Worm (Caenorhabditis elegans) whole organism, L4 larva: ENCODE data around the gene cdk-12.

Experiments
- F37D6.2 ChIP-seq: sonication (generic microtip); optimal IDR thresholded peaks from 2 replicates; lab custom pipeline; 2016; ENCODE audit warnings: mild to moderate bottlenecking, missing genetic modification characterization, missing compliant biosample characterization
- R02D3.7 ChIP-seq: fragments of 150-350 bp; sonication (generic microtip); optimal IDR thresholded peaks from 3 replicates; lab custom pipeline; 2014; ENCODE audit warnings: missing biosample characterization, missing genetic modification characterization
- T26A8.4 ChIP-seq: fragments of 200-800 bp; sonication (Bioruptor generic); IDR thresholded peaks from 2 replicates; pipeline ENCODE4 v1.3.6; 2022; ENCODE audit warnings: missing genetic modification characterization, missing compliant biosample characterization
- Y105C5A.15 ChIP-seq: fragments of 200-800 bp; sonication (Bioruptor generic); IDR thresholded peaks from 2 replicates; pipeline ENCODE4 v1.3.6; 2022; ENCODE audit warnings: missing genetic modification characterization, missing compliant biosample characterization
- Y5F2A.4 ChIP-seq: fragments of 200-800 bp; sonication (Bioruptor generic); optimal IDR thresholded peaks from 2 replicates; lab custom pipeline; 2018; ENCODE audit warnings: mild to moderate bottlenecking, missing genetic modification characterization, missing compliant biosample characterization
- Y75B8A.6 ChIP-seq: fragments of 200-800 bp; sonication (Bioruptor generic); IDR thresholded peaks from 2 replicates; pipeline ENCODE4 v1.3.6; 2022; ENCODE audit warnings: missing genetic modification reagents, missing genetic modification characterization, missing compliant biosample characterization
- aly-2 ChIP-seq: sonication (generic microtip); optimal IDR thresholded peaks from 2 replicates; lab custom pipeline; 2018; ENCODE audit warnings: missing biosample characterization, missing genetic modification characterization
- ama-1 ChIP-seq: fragments of 150-350 bp; optimal IDR thresholded peaks from 2 replicates; lab custom pipeline; 2014; ENCODE audit warnings: inconsistent platforms, mixed read lengths
- arid-1 ChIP-seq: fragments of 200-800 bp; sonication (Bioruptor generic); conservative IDR thresholded peaks from 2 replicates; pipeline ENCODE4 v1.3.6; 2022; ENCODE audit warnings: missing genetic modification reagents, missing genetic modification characterization, missing compliant biosample characterization
- ceh-28 ChIP-seq: fragments of 150-350 bp; optimal IDR thresholded peaks from 2 replicates; lab custom pipeline; 2014; ENCODE audit warnings: missing biosample characterization, missing genetic modification reagents, missing genetic modification characterization
- ceh-44 ChIP-seq: fragments of 200-800 bp; sonication (Bioruptor generic); IDR thresholded peaks from 2 replicates; pipeline ENCODE4 v1.3.6; 2022; ENCODE audit warnings: missing genetic modification reagents, missing genetic modification characterization, missing compliant biosample characterization
- ces-1 ChIP-seq: fragments of 150-350 bp; sonication (generic microtip); optimal IDR thresholded peaks from 4 replicates; lab custom pipeline; 2014; ENCODE audit warnings: missing biosample characterization, missing genetic modification reagents, missing genetic modification characterization
- cey-2 ChIP-seq: sonication (generic microtip); optimal IDR thresholded peaks from 3 replicates; lab custom pipeline; 2017; ENCODE audit warnings: missing genetic modification characterization, mild to moderate bottlenecking, missing compliant biosample characterization, antibody characterized with exemption, borderline replicate concordance; ENCODE audit not compliant: insufficient read depth
- dmd-9 ChIP-seq: fragments of 200-800 bp; sonication (Bioruptor generic); IDR thresholded peaks from 2 replicates; pipeline ENCODE4 v1.3.6; 2022; ENCODE audit warnings: missing genetic modification reagents, missing genetic modification characterization, missing compliant biosample characterization
- dpl-1 ChIP-seq: fragments of 150-350 bp; optimal IDR thresholded peaks from 2 replicates; lab custom pipeline; 2014; ENCODE audit warnings: missing biosample characterization, missing genetic modification reagents, missing genetic modification characterization
- dve-1 ChIP-seq: sonication (generic microtip); optimal IDR thresholded peaks from 2 replicates; lab custom pipeline; 2017; ENCODE audit warnings: antibody characterized with exemption, mild to moderate bottlenecking, missing genetic modification characterization, missing compliant biosample characterization; ENCODE audit not compliant: insufficient read depth
- fos-1 ChIP-seq: fragments of 150-350 bp; optimal IDR thresholded peaks from 2 replicates; lab custom pipeline; 2014; ENCODE audit warnings: missing biosample characterization, missing genetic modification characterization
- hlh-11 ChIP-seq: fragments of 200-800 bp; sonication (Bioruptor generic); optimal IDR thresholded peaks from 2 replicates; lab custom pipeline; 2018; ENCODE audit warnings: mild to moderate bottlenecking, missing genetic modification characterization, missing compliant biosample characterization
- hmg-1.1 ChIP-seq: fragments of 200-800 bp; sonication (Bioruptor generic); IDR thresholded peaks from 2 replicates; pipeline ENCODE4 v1.3.6; 2022; ENCODE audit warnings: missing genetic modification reagents, missing genetic modification characterization, missing compliant biosample characterization
- lin-29 ChIP-seq: fragments of 200-800 bp; sonication (Bioruptor generic); IDR thresholded peaks from 2 replicates; pipeline ENCODE4 v1.3.6; 2022; ENCODE audit warnings: missing genetic modification reagents, missing genetic modification characterization, missing compliant biosample characterization
- lin-38 ChIP-seq: fragments of 200-800 bp; sonication (Bioruptor generic); IDR thresholded peaks from 2 replicates; pipeline ENCODE4 v1.3.6; 2022; ENCODE audit warnings: missing genetic modification reagents, missing genetic modification characterization, missing compliant biosample characterization
- lir-3 ChIP-seq: sonication (generic microtip); optimal IDR thresholded peaks from 2 replicates; lab custom pipeline; 2016; ENCODE audit warnings: mild to moderate bottlenecking, missing genetic modification characterization, missing compliant biosample characterization
- lsy-2 ChIP-seq, 2 experiments: fragments of 150-350 bp in 1 of 2; sonication (generic microtip) in 1 of 2; optimal IDR thresholded peaks; 2 replicates each; lab custom pipeline; 2014 to 2017; ENCODE audit warnings: missing biosample characterization in 2 of 2, missing genetic modification characterization in 2 of 2
- madf-5 ChIP-seq, 2 experiments: fragments of 200-800 bp; sonication (Bioruptor generic); IDR thresholded peaks; 2 replicates each; pipeline ENCODE4 v1.3.6; 2022; ENCODE audit warnings: missing compliant biosample characterization in 2 of 2, missing genetic modification characterization in 2 of 2
- madf-9 ChIP-seq: fragments of 200-800 bp; sonication (Bioruptor generic); conservative IDR thresholded peaks from 2 replicates; pipeline ENCODE4 v1.3.6; 2022; ENCODE audit warnings: missing genetic modification reagents, missing genetic modification characterization, missing compliant biosample characterization
- mep-1 ChIP-seq: fragments of 150-350 bp; sonication (generic microtip); optimal IDR thresholded peaks from 3 replicates; lab custom pipeline; 2014; ENCODE audit warnings: missing biosample characterization, missing genetic modification characterization
- mes-2 ChIP-seq: sonication (generic microtip); optimal IDR thresholded peaks from 2 replicates; lab custom pipeline; 2016; ENCODE audit warnings: missing genotype, mild to moderate bottlenecking, missing genetic modification characterization, missing compliant biosample characterization; ENCODE audit not compliant: poor library complexity, severe bottlenecking
- nhr-11 ChIP-seq: fragments of 150-350 bp; optimal IDR thresholded peaks from 2 replicates; lab custom pipeline; 2014; ENCODE audit warnings: missing biosample characterization, missing genetic modification characterization
- nhr-111 ChIP-seq: fragments of 200-800 bp; sonication (Bioruptor generic); optimal IDR thresholded peaks from 2 replicates; lab custom pipeline; 2018; ENCODE audit warnings: mild to moderate bottlenecking, missing genetic modification characterization, missing compliant biosample characterization
- nhr-28 ChIP-seq: fragments of 150-350 bp; optimal IDR thresholded peaks from 2 replicates; lab custom pipeline; 2014; ENCODE audit warnings: missing biosample characterization, missing genetic modification characterization
- nhr-48 ChIP-seq: sonication (generic microtip); optimal IDR thresholded peaks from 2 replicates; lab custom pipeline; 2016; ENCODE audit warnings: mild to moderate bottlenecking, missing genetic modification characterization, missing compliant biosample characterization
- nhr-6 ChIP-seq: fragments of 150-350 bp; optimal IDR thresholded peaks from 2 replicates; lab custom pipeline; 2014; ENCODE audit warnings: missing biosample characterization, missing genetic modification characterization
- nhr-76 ChIP-seq: fragments of 150-350 bp; optimal IDR thresholded peaks from 2 replicates; lab custom pipeline; 2014; ENCODE audit warnings: missing biosample characterization, missing genetic modification characterization
- pha-4 ChIP-seq, 2 experiments: fragments of 150-350 bp in 1 of 2; fragments of 200-800 bp in 1 of 2; sonication (Bioruptor generic) in 1 of 2; IDR thresholded peaks in 1 of 2; optimal IDR thresholded peaks in 1 of 2; 2 replicates each; pipeline versions ENCODE4 v1.3.6 to Lab custom; 2014 to 2022; ENCODE audit warnings: missing genetic modification characterization in 2 of 2, missing genetic modification reagents in 2 of 2, missing biosample characterization in 1 of 2, missing compliant biosample characterization in 1 of 2
- php-3 ChIP-seq: fragments of 200-800 bp; sonication (Bioruptor generic); IDR thresholded peaks from 2 replicates; pipeline ENCODE4 v1.3.6; 2022; ENCODE audit warnings: missing genetic modification reagents, missing genetic modification characterization, missing compliant biosample characterization
- sdz-12 ChIP-seq: fragments of 200-800 bp; sonication (Bioruptor generic); optimal IDR thresholded peaks from 2 replicates; lab custom pipeline; 2018; ENCODE audit warnings: mild to moderate bottlenecking, missing genetic modification characterization, missing compliant biosample characterization
- set-16 ChIP-seq: fragments of 200-800 bp; sonication (Bioruptor generic); IDR thresholded peaks from 2 replicates; pipeline ENCODE4 v1.3.6; 2022; ENCODE audit warnings: missing genetic modification reagents, missing genetic modification characterization, missing compliant biosample characterization
- skn-1 ChIP-seq: fragments of 150-350 bp; optimal IDR thresholded peaks from 2 replicates; lab custom pipeline; 2014; ENCODE audit warnings: missing biosample characterization, missing genetic modification characterization
- snpc-1.2 ChIP-seq: fragments of 200-800 bp; sonication (Bioruptor generic); IDR thresholded peaks from 2 replicates; pipeline ENCODE4 v1.3.6; 2022; ENCODE audit warnings: missing genetic modification reagents, missing genetic modification characterization, missing compliant biosample characterization
- spr-1 ChIP-seq: sonication (generic microtip); optimal IDR thresholded peaks from 2 replicates; lab custom pipeline; 2016; ENCODE audit warnings: mild to moderate bottlenecking, missing genetic modification characterization, missing compliant biosample characterization
- unc-62 ChIP-seq, 3 experiments: fragments of 150-350 bp in 1 of 3; sonication (generic microtip); optimal IDR thresholded peaks in 2 of 3; peaks in 1 of 3; 1 replicate in 1 of 3; 2 replicates in 2 of 3; lab custom pipeline; 2014 to 2017; ENCODE audit warnings: missing biosample characterization in 3 of 3, missing genetic modification characterization in 3 of 3, missing genetic modification reagents in 3 of 3, missing genotype in 1 of 3
- vab-7 ChIP-seq: fragments of 200-800 bp; sonication (Bioruptor generic); IDR thresholded peaks from 2 replicates; pipeline ENCODE4 v1.3.6; 2022; ENCODE audit warnings: missing genetic modification reagents, missing genetic modification characterization, missing compliant biosample characterization
- zag-1 ChIP-seq: fragments of 150-350 bp; optimal IDR thresholded peaks from 2 replicates; lab custom pipeline; 2014; ENCODE audit warnings: missing biosample characterization, missing genetic modification characterization
- zip-11 ChIP-seq: fragments of 200-800 bp; sonication (Bioruptor generic); IDR thresholded peaks from 2 replicates; pipeline ENCODE4 v1.3.6; 2022; ENCODE audit warnings: missing genetic modification characterization, missing compliant biosample characterization
- zip-2 ChIP-seq: fragments of 150-350 bp; optimal IDR thresholded peaks from 2 replicates; lab custom pipeline; 2014; ENCODE audit warnings: missing biosample characterization, missing genetic modification characterization

cdk-12 gene

ce11 chrIII:4332543-4333042, at the start of gene cdk-12:
cdk-12 (plus strand) TSS chrIII:4332992.
- TF ChIP-seq vab-7 (GFP tag; lab: Robert Waterston, UW) (no peak), dpl-1 (GFP tag; lab: Kevin White, UChicago) (peak; percentile 45), lin-38 (GFP tag; lab: Robert Waterston, UW) (0 out of 2 replicates have a peak, but pooled peaks have one; percentile 11), nhr-6 (tag; lab: Kevin White, UChicago) (peak; percentile 15), madf-5 (GFP tag; IDR thresholded peaks at IDR 0.05; lab: Robert Waterston, UW) (no peak), ama-1 (no peak), lir-3 (tag; lab: Kevin White, UChicago) (no peak), mes-2 (tag; lab: Kevin White, UChicago) (peak; percentile 76), unc-62 (GFP tag; optimal IDR thresholded peaks at IDR 0.05 in 1 of 2; lab: Kevin White, UChicago) (peak in 1 of 2 experiments; percentile 41), unc-62 (tag; optimal IDR thresholded peaks at IDR 0.05; lab: Kevin White, UChicago) (no peak), dve-1 (tag; lab: Kevin White, UChicago) (peak; percentile 49), hlh-11 (tag; lab: Kevin White, UChicago) (peak; percentile 32), mep-1 (peak; percentile 42), pha-4 (GFP tag; IDR thresholded peaks at IDR 0.05; lab: Robert Waterston, UW) (no peak), pha-4 (tag; optimal IDR thresholded peaks at IDR 0.05; lab: Kevin White, UChicago) (peak; percentile 12), lsy-2 (tag; optimal IDR thresholded peaks at IDR 0.05; lab: Kevin White, UChicago) (peak in 1 of 2 experiments; percentile 70)

ce11 chrIII:4283175-4283574, 49.6 kb upstream of the cdk-12 start:
- no peak for TF ChIP-seq php-3 (GFP tag; lab: Robert Waterston, UW)
- peak; percentile 21 for TF ChIP-seq hlh-11 (tag; lab: Kevin White, UChicago)
- TF ChIP-seq nhr-48 (tag; lab: Kevin White, UChicago): no peak
- TF ChIP-seq nhr-28: peak; percentile 25
- TF ChIP-seq nhr-11 (tag; lab: Kevin White, UChicago): peak; percentile 81
- peak in 1 of 2 experiments; percentile 97 for TF ChIP-seq unc-62 (GFP tag; optimal IDR thresholded peaks at IDR 0.05 in 1 of 2; lab: Kevin White, UChicago)
- no peak for TF ChIP-seq unc-62 (tag; optimal IDR thresholded peaks at IDR 0.05; lab: Kevin White, UChicago)
- TF ChIP-seq madf-9 (GFP tag; lab: Robert Waterston, UW): no peak

ce11 chrIII:4284732-4285165, 48.0 kb upstream of the cdk-12 start:
- TF ChIP-seq cey-2 (tag; lab: Kevin White, UChicago) (no peak), mes-2 (tag; lab: Kevin White, UChicago) (peak; percentile 52), hlh-11 (tag; lab: Kevin White, UChicago) (peak; percentile 97), skn-1 (tag; lab: Kevin White, UChicago) (no peak), lin-29 (GFP tag; lab: Robert Waterston, UW) (peak; percentile 71), aly-2 (no peak), dmd-9 (GFP tag; lab: Robert Waterston, UW) (no peak), nhr-76 (tag; lab: Kevin White, UChicago) (no peak), ces-1 (GFP tag; lab: Kevin White, UChicago) (no peak), set-16 (peak; percentile 37; the same call in 1 of the 2 replicates), pha-4 (GFP tag; IDR thresholded peaks at IDR 0.05; lab: Robert Waterston, UW) (peak; percentile 65), pha-4 (tag; optimal IDR thresholded peaks at IDR 0.05; lab: Kevin White, UChicago) (peak; percentile 16), R02D3.7 (no peak), zip-2 (tag; lab: Kevin White, UChicago) (no peak), spr-1 (peak; percentile 68), sdz-12 (GFP tag; lab: Kevin White, UChicago) (no peak), snpc-1.2 (GFP tag; lab: Robert Waterston, UW) (no peak), lsy-2 (tag; optimal IDR thresholded peaks at IDR 0.05; lab: Kevin White, UChicago) (peak in 1 of 2 experiments; percentile 82), hmg-1.1 (GFP tag; lab: Robert Waterston, UW) (peak; percentile 52), fos-1 (tag; lab: Kevin White, UChicago) (no peak), Y105C5A.15 (GFP tag; lab: Robert Waterston, UW) (no peak), T26A8.4 (peak; percentile 70), zip-11 (no peak), ceh-44 (no peak), arid-1 (GFP tag; lab: Robert Waterston, UW) (no peak), Y75B8A.6 (GFP tag; lab: Robert Waterston, UW) (no peak), nhr-111 (GFP tag; lab: Kevin White, UChicago) (no peak), ceh-28 (tag; lab: Kevin White, UChicago) (no peak), F37D6.2 (tag; lab: Kevin White, UChicago) (no peak), Y5F2A.4 (GFP tag; lab: Kevin White, UChicago) (no peak), zag-1 (tag; lab: Kevin White, UChicago) (no peak)
